Fruit fly (Drosophila melanogaster) whole organism, embryonic: ENCODE data around the gene CG31650.

Experiments
- Abd-B ChIP-seq: fragments of 200-800 bp; sonication (Bioruptor generic); optimal IDR thresholded peaks from 2 replicates; lab custom pipeline; 2018; ENCODE audit warnings: missing biosample characterization, mild to moderate bottlenecking, missing genetic modification characterization, moderate library complexity
- CG10267 ChIP-seq: fragments of 200-800 bp; sonication (Bioruptor generic); optimal IDR thresholded peaks from 2 replicates; lab custom pipeline; 2018; ENCODE audit warnings: missing biosample characterization, mild to moderate bottlenecking, missing genetic modification characterization, moderate library complexity
- CG10366 ChIP-seq: fragments of 200-800 bp; sonication (Bioruptor generic); IDR thresholded peaks from 2 replicates; pipeline ENCODE4 v1.3.6; 2022; ENCODE audit warnings: missing biosample characterization, missing genetic modification characterization
- CG13287 ChIP-seq: fragments of 200-800 bp; sonication (Bioruptor generic); IDR thresholded peaks from 2 replicates; pipeline ENCODE4 v1.3.6; 2022; ENCODE audit warnings: missing biosample characterization, missing genetic modification characterization; ENCODE audit not compliant: partially characterized antibody
- CG13424 ChIP-seq: fragments of 200-800 bp; sonication (Bioruptor generic); optimal IDR thresholded peaks from 2 replicates; lab custom pipeline; 2019; ENCODE audit warnings: missing biosample characterization, mild to moderate bottlenecking, missing genetic modification characterization, moderate library complexity
- CG13775 ChIP-seq: fragments of 200-800 bp; sonication (Bioruptor generic); optimal IDR thresholded peaks from 3 replicates; lab custom pipeline; 2017; ENCODE audit warnings: missing biosample characterization, mild to moderate bottlenecking, missing genetic modification characterization
- CG14014 ChIP-seq: fragments of 200-800 bp; sonication (Bioruptor generic); IDR thresholded peaks from 2 replicates; pipeline ENCODE4 v1.3.6; 2022; ENCODE audit warnings: missing biosample characterization, missing genetic modification characterization
- CG14441 ChIP-seq: fragments of 200-800 bp; sonication (Bioruptor generic); IDR thresholded peaks from 2 replicates; pipeline ENCODE4 v1.3.6; 2022; ENCODE audit warnings: missing biosample characterization, missing genetic modification characterization
- CG14667 ChIP-seq: fragments of 200-800 bp; sonication (Bioruptor generic); IDR thresholded peaks from 2 replicates; pipeline ENCODE4 v1.3.6; 2022; ENCODE audit warnings: missing biosample characterization, missing genetic modification characterization
- CG14710 ChIP-seq: fragments of 200-800 bp; sonication (Bioruptor generic); optimal IDR thresholded peaks from 3 replicates; lab custom pipeline; 2019; ENCODE audit warnings: missing biosample characterization, mild to moderate bottlenecking, missing genetic modification characterization, moderate library complexity
- CG14860 ChIP-seq: fragments of 200-800 bp; sonication (Bioruptor generic); IDR thresholded peaks from 3 replicates; pipeline ENCODE4 v1.3.6; 2022; ENCODE audit warnings: missing biosample characterization, missing genetic modification characterization; ENCODE audit not compliant: partially characterized antibody
- CG15479 ChIP-seq: fragments of 200-800 bp; sonication (Bioruptor generic); optimal IDR thresholded peaks from 3 replicates; lab custom pipeline; 2019; ENCODE audit warnings: missing biosample characterization, mild to moderate bottlenecking, missing genetic modification characterization, moderate library complexity
- CG15696 ChIP-seq: fragments of 200-800 bp; sonication (Bioruptor generic); optimal IDR thresholded peaks from 2 replicates; lab custom pipeline; 2019; ENCODE audit warnings: missing biosample characterization, mild to moderate bottlenecking, missing genetic modification characterization, moderate library complexity
- CG18011 ChIP-seq: fragments of 200-800 bp; sonication (Bioruptor generic); optimal IDR thresholded peaks from 2 replicates; lab custom pipeline; 2017; ENCODE audit warnings: missing biosample characterization, missing genetic modification characterization, mild to moderate bottlenecking, moderate library complexity, missing genotype
- CG18619 ChIP-seq: fragments of 200-800 bp; sonication (Bioruptor generic); optimal IDR thresholded peaks from 3 replicates; lab custom pipeline; 2017; ENCODE audit warnings: missing biosample characterization, mild to moderate bottlenecking, missing genetic modification characterization
- CG2712 ChIP-seq: fragments of 200-800 bp; optimal IDR thresholded peaks from 3 replicates; lab custom pipeline; 2019; ENCODE audit warnings: missing biosample characterization, mild to moderate bottlenecking, missing genetic modification characterization, moderate library complexity
- CG5245 ChIP-seq: fragments of 200-800 bp; sonication (Bioruptor generic); optimal IDR thresholded peaks from 3 replicates; lab custom pipeline; 2016; ENCODE audit warnings: missing biosample characterization, missing genetic modification characterization
- CG5953 ChIP-seq: fragments of 200-800 bp; sonication (Bioruptor generic); IDR thresholded peaks from 2 replicates; pipeline ENCODE4 v1.3.6; 2022; ENCODE audit warnings: missing biosample characterization, missing genetic modification characterization
- CG6175 ChIP-seq: fragments of 200-800 bp; sonication (Bioruptor generic); IDR thresholded peaks from 3 replicates; pipeline ENCODE4 v1.3.6; 2022; ENCODE audit warnings: missing biosample characterization, missing genetic modification characterization
- CG7357 ChIP-seq: fragments of 200-800 bp; sonication (Bioruptor generic); IDR thresholded peaks from 3 replicates; pipeline ENCODE4 v1.3.6; 2022; ENCODE audit warnings: missing biosample characterization, missing genetic modification characterization
- CG7786 ChIP-seq: fragments of 200-800 bp; sonication (Bioruptor generic); optimal IDR thresholded peaks from 2 replicates; lab custom pipeline; 2016; ENCODE audit warnings: missing biosample characterization, missing genetic modification characterization
- CG8388 ChIP-seq: fragments of 200-800 bp; sonication (Bioruptor generic); optimal IDR thresholded peaks from 2 replicates; lab custom pipeline; 2019; ENCODE audit warnings: missing biosample characterization, mild to moderate bottlenecking, missing genetic modification characterization, moderate library complexity
- CG9817 ChIP-seq: fragments of 200-800 bp; sonication (Bioruptor generic); optimal IDR thresholded peaks from 2 replicates; lab custom pipeline; 2018; ENCODE audit warnings: missing biosample characterization, mild to moderate bottlenecking, missing genetic modification characterization, moderate library complexity
- Dfd ChIP-seq, 2 experiments: fragments of >200 bp; optimal IDR thresholded peaks; 2 replicates each; lab custom pipeline; 2017; ENCODE audit warnings: missing biosample characterization in 2 of 2, missing genetic modification characterization in 2 of 2
- Dll ChIP-seq: fragments of 200-800 bp; sonication (Bioruptor generic); IDR thresholded peaks from 4 replicates; pipeline ENCODE4 v1.3.6; 2022; ENCODE audit warnings: missing biosample characterization, missing genetic modification characterization; ENCODE audit not compliant: partially characterized antibody
- E2f1 ChIP-seq: fragments of 200-800 bp; sonication (Bioruptor generic); IDR thresholded peaks from 2 replicates; pipeline ENCODE4 v1.3.6; 2022; ENCODE audit warnings: missing biosample characterization, missing genetic modification characterization
- Fer2 ChIP-seq: fragments of 200-800 bp; sonication (Bioruptor generic); optimal IDR thresholded peaks from 2 replicates; lab custom pipeline; 2018; ENCODE audit warnings: missing biosample characterization, mild to moderate bottlenecking, missing genetic modification characterization, moderate library complexity
- Hsf ChIP-seq: fragments of 200-800 bp; sonication (Bioruptor generic); optimal IDR thresholded peaks from 3 replicates; lab custom pipeline; 2016; ENCODE audit warnings: missing biosample characterization, missing genetic modification characterization
- Mes4 ChIP-seq: fragments of 200-800 bp; sonication (Bioruptor generic); optimal IDR thresholded peaks from 2 replicates; lab custom pipeline; 2016; ENCODE audit warnings: missing biosample characterization, missing genetic modification characterization
- Myb ChIP-seq: fragments of 200-800 bp; sonication (Bioruptor generic); optimal IDR thresholded peaks from 2 replicates; lab custom pipeline; 2016; ENCODE audit warnings: missing biosample characterization, missing genetic modification characterization
- Ravus ChIP-seq: fragments of 200-800 bp; sonication (Bioruptor generic); IDR thresholded peaks from 2 replicates; pipeline ENCODE4 v1.3.6; 2022; ENCODE audit warnings: missing biosample characterization, missing genetic modification characterization
- Usf ChIP-seq: fragments of 200-800 bp; sonication (Bioruptor generic); optimal IDR thresholded peaks from 2 replicates; lab custom pipeline; 2017; ENCODE audit warnings: missing genotype, missing biosample characterization, missing genetic modification characterization
- aop ChIP-seq: fragments of 200-800 bp; sonication (Bioruptor generic); IDR thresholded peaks from 2 replicates; pipeline ENCODE4 v1.3.6; 2022; ENCODE audit warnings: missing biosample characterization, missing genetic modification characterization
- ap ChIP-seq: fragments of 200-800 bp; sonication (Bioruptor generic); IDR thresholded peaks from 2 replicates; pipeline ENCODE4 v1.3.6; 2022; ENCODE audit warnings: missing biosample characterization, missing genetic modification characterization
- bcd ChIP-seq: fragments of 200-800 bp; sonication (Bioruptor generic); optimal IDR thresholded peaks from 2 replicates; lab custom pipeline; 2017; ENCODE audit warnings: missing biosample characterization, mild to moderate bottlenecking, missing genetic modification characterization
- cas ChIP-seq: fragments of 200-800 bp; sonication (Bioruptor generic); IDR thresholded peaks from 2 replicates; pipeline ENCODE4 v1.3.6; 2022; ENCODE audit warnings: missing biosample characterization, missing genetic modification characterization
- chm ChIP-seq: fragments of 200-800 bp; sonication (Bioruptor generic); IDR thresholded peaks from 2 replicates; pipeline ENCODE4 v1.3.6; 2022; ENCODE audit warnings: missing biosample characterization, missing genetic modification characterization
- kay ChIP-seq: fragments of 200-800 bp; sonication (Bioruptor generic); optimal IDR thresholded peaks from 2 replicates; lab custom pipeline; 2016; ENCODE audit warnings: missing biosample characterization, missing genetic modification characterization
- knrl ChIP-seq: fragments of 200-800 bp; sonication (Bioruptor generic); IDR thresholded peaks from 3 replicates; pipeline ENCODE4 v1.3.6; 2022; ENCODE audit warnings: missing biosample characterization, missing genetic modification characterization; ENCODE audit not compliant: partially characterized antibody
- lab ChIP-seq: fragments of 200-800 bp; sonication (Bioruptor generic); optimal IDR thresholded peaks from 3 replicates; lab custom pipeline; 2017; ENCODE audit warnings: missing biosample characterization, missing genetic modification characterization, mild to moderate bottlenecking, moderate library complexity, missing genetic modification reagents
- mirr ChIP-seq: fragments of 200-800 bp; sonication (Bioruptor generic); optimal IDR thresholded peaks from 3 replicates; lab custom pipeline; 2018; ENCODE audit warnings: missing biosample characterization, mild to moderate bottlenecking, missing genetic modification characterization
- pb ChIP-seq: fragments of 200-800 bp; sonication (Bioruptor generic); optimal IDR thresholded peaks from 3 replicates; lab custom pipeline; 2016; ENCODE audit warnings: missing biosample characterization, missing genetic modification characterization
- pros ChIP-seq: fragments of 200-800 bp; sonication (Bioruptor generic); optimal IDR thresholded peaks from 3 replicates; lab custom pipeline; 2019; ENCODE audit warnings: missing biosample characterization, mild to moderate bottlenecking, missing genetic modification characterization, moderate library complexity
- repo ChIP-seq: fragments of 200-800 bp; sonication (Bioruptor generic); optimal IDR thresholded peaks from 2 replicates; lab custom pipeline; 2016; ENCODE audit warnings: missing biosample characterization, missing genetic modification characterization
- sens ChIP-seq: fragments of 200-800 bp; sonication (Bioruptor generic); peaks from one replicate; lab custom pipeline; 2016; ENCODE audit warnings: missing biosample characterization, missing genetic modification characterization
- shn ChIP-seq: fragments of 200-800 bp; sonication (Bioruptor generic); optimal IDR thresholded peaks from 3 replicates; lab custom pipeline; 2016; ENCODE audit warnings: missing biosample characterization, missing genetic modification characterization
- slou ChIP-seq: fragments of 200-800 bp; sonication (Bioruptor generic); optimal IDR thresholded peaks from 3 replicates; lab custom pipeline; 2016; ENCODE audit warnings: missing biosample characterization, missing genetic modification characterization
- tx ChIP-seq: fragments of 200-800 bp; sonication (Bioruptor generic); optimal IDR thresholded peaks from 2 replicates; lab custom pipeline; 2016; ENCODE audit warnings: missing biosample characterization, missing genetic modification characterization
- unpg ChIP-seq: fragments of 200-800 bp; sonication (Bioruptor generic); optimal IDR thresholded peaks from 3 replicates; lab custom pipeline; 2018; ENCODE audit warnings: missing biosample characterization, mild to moderate bottlenecking, missing genetic modification characterization, moderate library complexity
- vfl ChIP-seq: fragments of 200-800 bp; sonication (Bioruptor generic); optimal IDR thresholded peaks from 2 replicates; lab custom pipeline; 2016; ENCODE audit warnings: missing biosample characterization, missing genetic modification characterization
- zfh2 ChIP-seq: fragments of 200-800 bp; sonication (Bioruptor generic); optimal IDR thresholded peaks from 2 replicates; lab custom pipeline; 2016; ENCODE audit warnings: missing biosample characterization, missing genetic modification characterization

CG31650 gene

dm6 chr2L:5010784-5011260, 33.7 kb downstream of the CG31650 start, which contains the start of the genes CG31917, Tfb5 and SelT (continued):
- TF ChIP-seq ap (GFP tag; lab: Robert Waterston, UW): no peak
- peak; percentile 89 for TF ChIP-seq Dll (GFP tag; lab: Robert Waterston, UW)
- TF ChIP-seq bcd (GFP tag; lab: Kevin White, UChicago): peak; percentile 32
- peak; percentile 89 for TF ChIP-seq sens
- no peak for TF ChIP-seq CG5953 (GFP tag; lab: Robert Waterston, UW)
- peak; percentile 35 for TF ChIP-seq repo (GFP tag; lab: Kevin White, UChicago)
- peak; percentile 35 for TF ChIP-seq CG8388 (GFP tag; lab: Kevin White, UChicago)
- TF ChIP-seq CG14667 (GFP tag; lab: Robert Waterston, UW): 0 out of 2 replicates have a peak, but pooled peaks have one; percentile 12
- peak; percentile 64 for TF ChIP-seq zfh2 (GFP tag; lab: Kevin White, UChicago)
- TF ChIP-seq Mes4: no peak
- TF ChIP-seq CG9817: peak; percentile 75
- TF ChIP-seq CG6175 (GFP tag; lab: Robert Waterston, UW): no peak
- TF ChIP-seq CG18011 (GFP tag; lab: Kevin White, UChicago): no peak
- TF ChIP-seq Hsf: peak; percentile 73
- TF ChIP-seq lab (GFP tag; lab: Kevin White, UChicago): no peak
- TF ChIP-seq CG2712 (tag; lab: Kevin White, UChicago): peak; percentile 73
- TF ChIP-seq Abd-B (GFP tag; lab: Kevin White, UChicago): peak; percentile 46
- peak; percentile 58 for TF ChIP-seq vfl (GFP tag; lab: Kevin White, UChicago)
- TF ChIP-seq knrl (GFP tag; lab: Robert Waterston, UW): peak; percentile 80
- TF ChIP-seq mirr (GFP tag; lab: Kevin White, UChicago): no peak
- TF ChIP-seq CG13775 (GFP tag; lab: Kevin White, UChicago): peak; percentile 70
- peak; percentile 14 for TF ChIP-seq Myb (GFP tag; lab: Kevin White, UChicago)
- peak; percentile 49 for TF ChIP-seq shn (GFP tag; lab: Kevin White, UChicago)
- no peak for TF ChIP-seq Dfd (GFP tag; optimal IDR thresholded peaks at IDR 0.05; lab: Kevin White, UChicago)
- no peak for TF ChIP-seq cas
- TF ChIP-seq CG7357 (GFP tag; lab: Robert Waterston, UW): no peak
- no peak for TF ChIP-seq chm
- peak; percentile 68 for TF ChIP-seq unpg (GFP tag; lab: Kevin White, UChicago)
- TF ChIP-seq CG10267: peak; percentile 52
- peak; percentile 35; the same call in 1 of the 2 replicates for TF ChIP-seq CG10366
- TF ChIP-seq pros: no peak
- TF ChIP-seq CG14014 (GFP tag; lab: Robert Waterston, UW): no peak
- TF ChIP-seq pb (GFP tag; lab: Kevin White, UChicago): no peak
- TF ChIP-seq CG7786 (GFP tag; lab: Kevin White, UChicago): peak; percentile 39
- TF ChIP-seq Usf (GFP tag; lab: Kevin White, UChicago): peak; percentile 10
- TF ChIP-seq CG13287: peak; percentile 85
- no peak for TF ChIP-seq aop (GFP tag; lab: Robert Waterston, UW)
- peak; percentile 17 for TF ChIP-seq Fer2
- TF ChIP-seq CG15479 (GFP tag; lab: Kevin White, UChicago): no peak
- TF ChIP-seq tx: peak; percentile 47
- TF ChIP-seq CG5245: no peak
- peak; percentile 13 for TF ChIP-seq kay (GFP tag; lab: Kevin White, UChicago)
- TF ChIP-seq CG15696 (tag; lab: Kevin White, UChicago): peak; percentile 50
- no peak for TF ChIP-seq CG14441 (GFP tag; lab: Robert Waterston, UW)
- TF ChIP-seq CG14710 (tag; lab: Kevin White, UChicago): peak; percentile 69
- no peak for TF ChIP-seq E2f1 (GFP tag; lab: Robert Waterston, UW)
- 0 out of 3 replicates have a peak, but pooled peaks have one; percentile 42 for TF ChIP-seq CG14860
- TF ChIP-seq Ravus (GFP tag; lab: Robert Waterston, UW): no peak
- TF ChIP-seq CG18619 (GFP tag; lab: Kevin White, UChicago): no peak
- TF ChIP-seq CG13424: peak; percentile 70
- TF ChIP-seq slou (GFP tag; lab: Kevin White, UChicago): peak; percentile 39
